Fruit fly (Drosophila melanogaster) whole organism, embryonic: ENCODE measurements around the gene MED28.

ENCODE experiments used
- Awh ChIP-seq: fragments of 200-800 bp; sonication (Bioruptor generic); IDR thresholded peaks from 2 replicates; pipeline ENCODE4, ENCODE4 v1.3.6; 2022; ENCODE audit warnings: missing biosample characterization, missing genetic modification characterization
- B-H2 ChIP-seq: fragments of 200-800 bp; sonication (Bioruptor generic); optimal IDR thresholded peaks from 2 replicates; lab custom pipeline; 2018; ENCODE audit warnings: missing biosample characterization, mild to moderate bottlenecking, missing genetic modification characterization
- CG10321 ChIP-seq: fragments of 200-800 bp; sonication (Bioruptor generic); IDR thresholded peaks from 2 replicates; pipeline ENCODE4 v1.3.6; 2022; ENCODE audit warnings: missing biosample characterization, missing genetic modification characterization
- CG11247 ChIP-seq: fragments of 200-800 bp; sonication (Bioruptor generic); IDR thresholded peaks from 2 replicates; pipeline ENCODE4 v1.3.6; 2022; ENCODE audit warnings: missing biosample characterization, missing genetic modification characterization
- CG11504 ChIP-seq: fragments of 200-800 bp; sonication (Bioruptor generic); optimal IDR thresholded peaks from 3 replicates; lab custom pipeline; 2019; ENCODE audit warnings: missing biosample characterization, mild to moderate bottlenecking, missing genetic modification characterization, moderate library complexity
- CG12236 ChIP-seq: fragments of 200-800 bp; sonication (Bioruptor generic); optimal IDR thresholded peaks from 2 replicates; lab custom pipeline; 2016; ENCODE audit warnings: missing biosample characterization, missing genetic modification characterization
- CG12942 ChIP-seq: fragments of 200-800 bp; sonication (Bioruptor generic); optimal IDR thresholded peaks from 3 replicates; lab custom pipeline; 2016; ENCODE audit warnings: missing biosample characterization, missing genetic modification characterization
- CG13296 ChIP-seq: fragments of 200-800 bp; sonication (Bioruptor generic); optimal IDR thresholded peaks from 3 replicates; lab custom pipeline; 2018; ENCODE audit warnings: missing biosample characterization, mild to moderate bottlenecking, missing genetic modification characterization
- CG14014 ChIP-seq: fragments of 200-800 bp; sonication (Bioruptor generic); IDR thresholded peaks from 2 replicates; pipeline ENCODE4 v1.3.6; 2022; ENCODE audit warnings: missing biosample characterization, missing genetic modification characterization
- CG16863 ChIP-seq: fragments of 200-800 bp; sonication (Bioruptor generic); optimal IDR thresholded peaks from 3 replicates; lab custom pipeline; 2016; ENCODE audit warnings: missing biosample characterization, missing genetic modification characterization
- CG17361 ChIP-seq: fragments of 200-800 bp; sonication (Bioruptor generic); IDR thresholded peaks from 3 replicates; pipeline ENCODE4 v1.3.6; 2022; ENCODE audit warnings: missing biosample characterization, missing genetic modification characterization
- CG34422 ChIP-seq: fragments of 200-800 bp; sonication (Bioruptor generic); IDR thresholded peaks from 3 replicates; pipeline ENCODE4 v1.3.6; 2022; ENCODE audit warnings: missing biosample characterization, missing genetic modification characterization
- CG3726 ChIP-seq: fragments of 200-800 bp; sonication (Bioruptor generic); IDR thresholded peaks from 3 replicates; pipeline ENCODE4, ENCODE4 v1.3.6; 2022; ENCODE audit warnings: missing biosample characterization, missing genetic modification characterization
- CG4360 ChIP-seq: fragments of 200-800 bp; sonication (Bioruptor generic); IDR thresholded peaks from 2 replicates; pipeline ENCODE4 v1.3.6; 2022; ENCODE audit warnings: missing biosample characterization, missing genetic modification characterization
- CG4424 ChIP-seq: fragments of 200-800 bp; sonication (Bioruptor generic); optimal IDR thresholded peaks from 3 replicates; lab custom pipeline; 2016; ENCODE audit warnings: missing biosample characterization, missing genetic modification characterization
- CG8089 ChIP-seq: fragments of 200-800 bp; sonication (Bioruptor generic); optimal IDR thresholded peaks from 3 replicates; lab custom pipeline; 2016; ENCODE audit warnings: missing biosample characterization, missing genetic modification characterization
- CG8924 ChIP-seq: fragments of 200-800 bp; optimal IDR thresholded peaks from 3 replicates; lab custom pipeline; 2019; ENCODE audit warnings: missing biosample characterization, mild to moderate bottlenecking, missing genetic modification characterization, moderate library complexity
- CG9727 ChIP-seq: fragments of 200-800 bp; sonication (Bioruptor generic); optimal IDR thresholded peaks from 3 replicates; lab custom pipeline; 2017; ENCODE audit warnings: missing biosample characterization, mild to moderate bottlenecking, missing genetic modification characterization
- CG9932 ChIP-seq: fragments of 200-800 bp; sonication (Bioruptor generic); IDR thresholded peaks from 2 replicates; pipeline ENCODE4 v1.3.6; 2022; ENCODE audit warnings: missing biosample characterization, missing genetic modification characterization
- CoRest ChIP-seq: fragments of 200-800 bp; sonication (Bioruptor generic); optimal IDR thresholded peaks from 3 replicates; lab custom pipeline; 2018; ENCODE audit warnings: missing biosample characterization, mild to moderate bottlenecking, missing genetic modification characterization, moderate library complexity
- Deaf1 ChIP-seq: fragments of 200-800 bp; optimal IDR thresholded peaks from 3 replicates; lab custom pipeline; 2019; ENCODE audit warnings: missing biosample characterization, mild to moderate bottlenecking, missing genetic modification characterization, moderate library complexity
- Dip3 ChIP-seq: fragments of 200-800 bp; sonication (Bioruptor generic); optimal IDR thresholded peaks from 3 replicates; lab custom pipeline; 2016; ENCODE audit warnings: missing biosample characterization, missing genetic modification characterization
- ERR ChIP-seq: fragments of 200-800 bp; sonication (Bioruptor generic); optimal IDR thresholded peaks from 2 replicates; lab custom pipeline; 2016; ENCODE audit warnings: missing biosample characterization, missing genetic modification characterization
- Elba2 ChIP-seq: fragments of 200-800 bp; sonication (Bioruptor generic); optimal IDR thresholded peaks from 3 replicates; lab custom pipeline; 2016; ENCODE audit warnings: missing biosample characterization, missing genetic modification characterization
- Ets65A ChIP-seq: fragments of 200-800 bp; sonication (Bioruptor generic); peaks from one replicate; lab custom pipeline; 2016; ENCODE audit warnings: missing biosample characterization, missing genetic modification characterization
- Fer1 ChIP-seq: fragments of 200-800 bp; sonication (Bioruptor generic); optimal IDR thresholded peaks from 2 replicates; lab custom pipeline; 2017; ENCODE audit warnings: missing biosample characterization, mild to moderate bottlenecking, missing genetic modification characterization
- Jarid2 ChIP-seq: fragments of 200-800 bp; sonication (Bioruptor generic); optimal IDR thresholded peaks from 3 replicates; lab custom pipeline; 2017; ENCODE audit warnings: mild to moderate bottlenecking, missing biosample characterization, missing genetic modification reagents, missing genetic modification characterization
- NFAT ChIP-seq: fragments of 200-800 bp; sonication (Bioruptor generic); IDR thresholded peaks from 2 replicates; pipeline ENCODE4 v1.3.6; 2022; ENCODE audit warnings: missing biosample characterization, missing genetic modification characterization
- Opbp ChIP-seq: fragments of 200-800 bp; sonication (Bioruptor generic); IDR thresholded peaks from 3 replicates; pipeline ENCODE4 v1.3.6; 2022; ENCODE audit warnings: missing biosample characterization, missing genetic modification characterization; ENCODE audit not compliant: partially characterized antibody
- Rfx ChIP-seq: fragments of 200-800 bp; sonication (Bioruptor generic); IDR thresholded peaks from 2 replicates; pipeline ENCODE4 v1.3.6; 2022; ENCODE audit warnings: missing biosample characterization, missing genetic modification characterization
- ap ChIP-seq: fragments of 200-800 bp; sonication (Bioruptor generic); IDR thresholded peaks from 2 replicates; pipeline ENCODE4 v1.3.6; 2022; ENCODE audit warnings: missing biosample characterization, missing genetic modification characterization
- ash1 ChIP-seq: fragments of 200-800 bp; sonication (Bioruptor generic); optimal IDR thresholded peaks from 2 replicates; lab custom pipeline; 2018; ENCODE audit warnings: missing biosample characterization, mild to moderate bottlenecking, missing genetic modification characterization
- chm ChIP-seq: fragments of 200-800 bp; sonication (Bioruptor generic); IDR thresholded peaks from 2 replicates; pipeline ENCODE4 v1.3.6; 2022; ENCODE audit warnings: missing biosample characterization, missing genetic modification characterization
- danr ChIP-seq: fragments of 200-800 bp; sonication (Bioruptor generic); IDR thresholded peaks from 2 replicates; pipeline ENCODE4 v1.3.6; 2022; ENCODE audit warnings: missing biosample characterization, missing genetic modification characterization
- emc ChIP-seq: fragments of 200-800 bp; sonication (Bioruptor generic); optimal IDR thresholded peaks from 2 replicates; lab custom pipeline; 2016; ENCODE audit warnings: missing biosample characterization, missing genetic modification characterization
- fd64A ChIP-seq: fragments of 200-800 bp; sonication (Bioruptor generic); optimal IDR thresholded peaks from 3 replicates; lab custom pipeline; 2018; ENCODE audit warnings: missing biosample characterization, mild to moderate bottlenecking, missing genetic modification characterization
- gsb-n ChIP-seq: fragments of 200-800 bp; sonication (Bioruptor generic); optimal IDR thresholded peaks from 3 replicates; lab custom pipeline; 2018; ENCODE audit warnings: missing biosample characterization, mild to moderate bottlenecking, missing genetic modification characterization
- hth ChIP-seq: fragments of >200 bp; optimal IDR thresholded peaks from 2 replicates; lab custom pipeline; 2017; ENCODE audit warnings: inconsistent platforms
- kah ChIP-seq: fragments of 200-800 bp; sonication (Bioruptor generic); optimal IDR thresholded peaks from 2 replicates; lab custom pipeline; 2018; ENCODE audit warnings: missing biosample characterization, mild to moderate bottlenecking, missing genetic modification characterization
- ken ChIP-seq: fragments of 200-800 bp; sonication (Bioruptor generic); IDR thresholded peaks from 3 replicates; pipeline ENCODE4 v1.3.6; 2022; ENCODE audit warnings: missing biosample characterization, missing genetic modification characterization
- luna ChIP-seq: fragments of 200-800 bp; sonication (Bioruptor generic); optimal IDR thresholded peaks from 2 replicates; lab custom pipeline; 2016; ENCODE audit warnings: missing biosample characterization, missing genetic modification characterization
- mld ChIP-seq: fragments of 200-800 bp; sonication (Bioruptor generic); IDR thresholded peaks from 3 replicates; pipeline ENCODE4 v1.3.6; 2022; ENCODE audit warnings: missing biosample characterization, missing genetic modification characterization; ENCODE audit not compliant: partially characterized antibody
- nerfin-1 ChIP-seq: fragments of 200-800 bp; sonication (Bioruptor generic); optimal IDR thresholded peaks from 3 replicates; lab custom pipeline; 2019; ENCODE audit warnings: missing biosample characterization, mild to moderate bottlenecking, missing genetic modification characterization, moderate library complexity
- otp ChIP-seq: fragments of 200-800 bp; sonication (Bioruptor generic); IDR thresholded peaks from 3 replicates; pipeline ENCODE4, ENCODE4 v1.3.6; 2022; ENCODE audit warnings: missing biosample characterization, missing genetic modification characterization
- pb ChIP-seq: fragments of 200-800 bp; sonication (Bioruptor generic); optimal IDR thresholded peaks from 3 replicates; lab custom pipeline; 2016; ENCODE audit warnings: missing biosample characterization, missing genetic modification characterization
- pnt ChIP-seq: fragments of 200-800 bp; sonication (Bioruptor generic); optimal IDR thresholded peaks from 3 replicates; lab custom pipeline; 2016; ENCODE audit warnings: missing biosample characterization, missing genetic modification characterization
- sens ChIP-seq: fragments of 200-800 bp; sonication (Bioruptor generic); peaks from one replicate; lab custom pipeline; 2016; ENCODE audit warnings: missing biosample characterization, missing genetic modification characterization
- sens-2 ChIP-seq: fragments of 200-800 bp; sonication (Bioruptor generic); IDR thresholded peaks from 2 replicates; pipeline ENCODE4 v1.3.6; 2022; ENCODE audit warnings: missing biosample characterization, missing genetic modification characterization
- sim ChIP-seq: fragments of 200-800 bp; sonication (Bioruptor generic); IDR thresholded peaks from 2 replicates; pipeline ENCODE4 v1.3.6; 2022; ENCODE audit warnings: missing biosample characterization, missing genetic modification characterization
- slp2 ChIP-seq: fragments of 200-800 bp; sonication (Bioruptor generic); optimal IDR thresholded peaks from 2 replicates; lab custom pipeline; 2016; ENCODE audit warnings: missing biosample characterization, missing genetic modification characterization
- ssp ChIP-seq: fragments of 200-800 bp; sonication (Bioruptor generic); IDR thresholded peaks from 2 replicates; pipeline ENCODE4 v1.3.6; 2022; ENCODE audit warnings: missing biosample characterization, missing genetic modification characterization
- usp ChIP-seq: fragments of >200 bp; optimal IDR thresholded peaks from 2 replicates; lab custom pipeline; 2017; ENCODE audit warnings: missing biosample characterization, missing genetic modification characterization
- vvl ChIP-seq: fragments of 200-800 bp; sonication (Bioruptor generic); IDR thresholded peaks from 2 replicates; pipeline ENCODE4 v1.3.6; 2022; ENCODE audit warnings: missing biosample characterization, missing genetic modification characterization

The MED28 gene

dm6 chr3R:25519465-25520071 lies 42.8 kb downstream of the MED28 start (continued):
- TF ChIP-seq CG9727 (GFP tag; lab: Kevin White, UChicago) (peak; percentile 7), CG34422 (no peak), sim (no peak), CG16863 (GFP tag; lab: Kevin White, UChicago) (no peak), CG8924 (no peak), ERR (GFP tag; lab: Kevin White, UChicago) (no peak), CG17361 (GFP tag; lab: Robert Waterston, UW) (peak; percentile 53; the same call in 2 of the 3 replicates), pnt (GFP tag; lab: Kevin White, UChicago) (no peak), NFAT (GFP tag; lab: Robert Waterston, UW) (no peak), CG12236 (GFP tag; lab: Kevin White, UChicago) (no peak), slp2 (GFP tag; lab: Kevin White, UChicago) (no peak), nerfin-1 (tag; lab: Kevin White, UChicago) (peak; percentile 82), Ets65A (peak; percentile 71), hth (lab: Kevin White, UChicago) (no peak), ken (no peak), ash1 (GFP tag; lab: Kevin White, UChicago) (no peak), sens (peak; percentile 66), CG9932 (no peak), kah (GFP tag; lab: Kevin White, UChicago) (no peak), luna (no peak), Deaf1 (no peak), fd64A (GFP tag; lab: Kevin White, UChicago) (no peak), usp (GFP tag; lab: Kevin White, UChicago) (no peak), sens-2 (no peak), CG11504 (tag; lab: Kevin White, UChicago) (peak; percentile 63), emc (GFP tag; lab: Kevin White, UChicago) (no peak), B-H2 (no peak), CG11247 (GFP tag; lab: Robert Waterston, UW) (no peak; the same call in 1 of the 2 replicates), chm (GFP tag; lab: Robert Waterston, UW) (no peak), Jarid2 (GFP tag; lab: Kevin White, UChicago) (no peak), ap (GFP tag; lab: Robert Waterston, UW) (no peak), CG4424 (GFP tag; lab: Kevin White, UChicago) (peak; percentile 23), Awh (no peak), mld (GFP tag; lab: Robert Waterston, UW) (no peak), danr (GFP tag; lab: Robert Waterston, UW) (no peak), CoRest (tag; lab: Kevin White, UChicago) (peak; percentile 40), CG8089 (GFP tag; lab: Kevin White, UChicago) (no peak), ssp (GFP tag; lab: Robert Waterston, UW) (no peak), vvl (GFP tag; lab: Robert Waterston, UW) (no peak), CG12942 (GFP tag; lab: Kevin White, UChicago) (no peak), gsb-n (tag; lab: Kevin White, UChicago) (no peak), Elba2 (no peak), CG13296 (GFP tag; lab: Kevin White, UChicago) (no peak), CG14014 (GFP tag; lab: Robert Waterston, UW) (no peak), Fer1 (GFP tag; lab: Kevin White, UChicago) (peak; percentile 35), CG10321 (GFP tag; lab: Robert Waterston, UW) (no peak), Rfx (GFP tag; lab: Robert Waterston, UW) (0 out of 2 replicates have a peak, but pooled peaks have one; percentile 10), Dip3 (GFP tag; lab: Kevin White, UChicago) (no peak), CG4360 (peak; percentile 22; the same call in 1 of the 2 replicates), pb (no peak), otp (GFP tag; lab: Robert Waterston, UW) (no peak), CG3726 (no peak), Opbp (no peak)
